Fruit fly (Drosophila melanogaster) whole organism, embryonic: Measurements from ENCODE around the gene CG15208.
A peak's percentile ranks its signal among the peaks of the same experiment; 100 is the strongest.

Experiments used
- B-H1 ChIP-seq: fragments of 200-800 bp; sonication (Bioruptor generic); IDR thresholded peaks from 3 replicates; pipeline ENCODE4 v1.3.6; 2022; ENCODE audit warnings: missing biosample characterization, missing genetic modification characterization
- Bgb ChIP-seq: fragments of 200-800 bp; sonication (Bioruptor generic); IDR thresholded peaks from 2 replicates; pipeline ENCODE4 v1.3.6; 2022; ENCODE audit warnings: missing biosample characterization, missing genetic modification characterization; ENCODE audit not compliant: partially characterized antibody
- CG10274 ChIP-seq: fragments of 200-800 bp; sonication (Bioruptor generic); optimal IDR thresholded peaks from 3 replicates; lab custom pipeline; 2017; ENCODE audit warnings: missing biosample characterization, mild to moderate bottlenecking, missing genetic modification characterization
- CG11398 ChIP-seq: fragments of 200-800 bp; sonication (Bioruptor generic); optimal IDR thresholded peaks from 2 replicates; lab custom pipeline; 2016; ENCODE audit warnings: missing biosample characterization, missing genetic modification characterization
- CG11456 ChIP-seq: fragments of 200-800 bp; sonication (Bioruptor generic); IDR thresholded peaks from 3 replicates; pipeline ENCODE4 v1.3.6; 2022; ENCODE audit warnings: missing biosample characterization, missing genetic modification characterization
- CG11504 ChIP-seq: fragments of 200-800 bp; sonication (Bioruptor generic); optimal IDR thresholded peaks from 3 replicates; lab custom pipeline; 2019; ENCODE audit warnings: missing biosample characterization, mild to moderate bottlenecking, missing genetic modification characterization, moderate library complexity
- CG12155 ChIP-seq: fragments of 200-800 bp; sonication (Bioruptor generic); optimal IDR thresholded peaks from 3 replicates; lab custom pipeline; 2016; ENCODE audit warnings: missing biosample characterization, missing genetic modification characterization
- CG12659 ChIP-seq: fragments of 200-800 bp; sonication (Bioruptor generic); optimal IDR thresholded peaks from 3 replicates; lab custom pipeline; 2017; ENCODE audit warnings: mild to moderate bottlenecking, missing biosample characterization, missing genetic modification reagents, missing genetic modification characterization
- CG12744 ChIP-seq: fragments of 200-800 bp; sonication (Bioruptor generic); optimal IDR thresholded peaks from 2 replicates; lab custom pipeline; 2016; ENCODE audit warnings: missing biosample characterization, missing genetic modification characterization
- CG13287 ChIP-seq: fragments of 200-800 bp; sonication (Bioruptor generic); IDR thresholded peaks from 2 replicates; pipeline ENCODE4 v1.3.6; 2022; ENCODE audit warnings: missing biosample characterization, missing genetic modification characterization; ENCODE audit not compliant: partially characterized antibody
- CG13424 ChIP-seq: fragments of 200-800 bp; sonication (Bioruptor generic); optimal IDR thresholded peaks from 2 replicates; lab custom pipeline; 2019; ENCODE audit warnings: missing biosample characterization, mild to moderate bottlenecking, missing genetic modification characterization, moderate library complexity
- CG13775 ChIP-seq: fragments of 200-800 bp; sonication (Bioruptor generic); optimal IDR thresholded peaks from 3 replicates; lab custom pipeline; 2017; ENCODE audit warnings: missing biosample characterization, mild to moderate bottlenecking, missing genetic modification characterization
- CG17385 ChIP-seq: fragments of 200-800 bp; sonication (Bioruptor generic); optimal IDR thresholded peaks from 3 replicates; lab custom pipeline; 2018; ENCODE audit warnings: missing biosample characterization, mild to moderate bottlenecking, missing genetic modification characterization
- CG1792 ChIP-seq: fragments of 200-800 bp; sonication (Bioruptor generic); optimal IDR thresholded peaks from 2 replicates; lab custom pipeline; 2016; ENCODE audit warnings: missing biosample characterization, missing genetic modification characterization
- CG1832 ChIP-seq: fragments of 200-800 bp; sonication (Bioruptor generic); optimal IDR thresholded peaks from 2 replicates; lab custom pipeline; 2017; ENCODE audit warnings: missing biosample characterization, mild to moderate bottlenecking, missing genetic modification characterization, inconsistent platforms
- CG2875 ChIP-seq: fragments of 200-800 bp; sonication (Bioruptor generic); optimal IDR thresholded peaks from 2 replicates; lab custom pipeline; 2017; ENCODE audit warnings: missing biosample characterization, mild to moderate bottlenecking, missing genetic modification characterization, missing genetic modification reagents
- CG4360 ChIP-seq: fragments of 200-800 bp; sonication (Bioruptor generic); IDR thresholded peaks from 2 replicates; pipeline ENCODE4 v1.3.6; 2022; ENCODE audit warnings: missing biosample characterization, missing genetic modification characterization
- CG7357 ChIP-seq: fragments of 200-800 bp; sonication (Bioruptor generic); IDR thresholded peaks from 3 replicates; pipeline ENCODE4 v1.3.6; 2022; ENCODE audit warnings: missing biosample characterization, missing genetic modification characterization
- CG7556 ChIP-seq: fragments of 200-800 bp; sonication (Bioruptor generic); optimal IDR thresholded peaks from 2 replicates; lab custom pipeline; 2017; ENCODE audit warnings: missing biosample characterization, mild to moderate bottlenecking, missing genetic modification characterization
- CG8089 ChIP-seq: fragments of 200-800 bp; sonication (Bioruptor generic); optimal IDR thresholded peaks from 3 replicates; lab custom pipeline; 2016; ENCODE audit warnings: missing biosample characterization, missing genetic modification characterization
- CG9797 ChIP-seq: fragments of 200-800 bp; sonication (Bioruptor generic); optimal IDR thresholded peaks from 3 replicates; lab custom pipeline; 2018; ENCODE audit warnings: missing biosample characterization, mild to moderate bottlenecking, missing genetic modification characterization
- Dek ChIP-seq: fragments of 200-800 bp; sonication (Bioruptor generic); optimal IDR thresholded peaks from 3 replicates; lab custom pipeline; 2019; ENCODE audit warnings: missing biosample characterization, mild to moderate bottlenecking, missing genetic modification characterization, moderate library complexity
- Dip3 ChIP-seq: fragments of 200-800 bp; sonication (Bioruptor generic); optimal IDR thresholded peaks from 3 replicates; lab custom pipeline; 2016; ENCODE audit warnings: missing biosample characterization, missing genetic modification characterization
- Nf-YA ChIP-seq: fragments of 200-800 bp; sonication (Bioruptor generic); IDR thresholded peaks from 2 replicates; pipeline ENCODE4 v1.3.6; 2022; ENCODE audit warnings: missing biosample characterization, missing genetic modification characterization
- Ravus ChIP-seq: fragments of 200-800 bp; sonication (Bioruptor generic); IDR thresholded peaks from 2 replicates; pipeline ENCODE4 v1.3.6; 2022; ENCODE audit warnings: missing biosample characterization, missing genetic modification characterization
- Sin3A ChIP-seq: fragments of >200 bp; optimal IDR thresholded peaks from 2 replicates; lab custom pipeline; 2018
- Stat92E ChIP-seq, 3 experiments: fragments of >200 bp in 2 of 3; fragments of 200-800 bp in 1 of 3; sonication (Bioruptor generic) in 1 of 3; optimal IDR thresholded peaks; 2 replicates each; lab custom pipeline; 2017 to 2019; ENCODE audit warnings: missing biosample characterization in 3 of 3, missing genetic modification characterization in 3 of 3, mild to moderate bottlenecking in 1 of 3, moderate library complexity in 1 of 3
- ac ChIP-seq: fragments of 200-800 bp; sonication (Bioruptor generic); optimal IDR thresholded peaks from 3 replicates; lab custom pipeline; 2017; ENCODE audit warnings: missing biosample characterization, mild to moderate bottlenecking, missing genetic modification characterization
- aop ChIP-seq: fragments of 200-800 bp; sonication (Bioruptor generic); IDR thresholded peaks from 2 replicates; pipeline ENCODE4 v1.3.6; 2022; ENCODE audit warnings: missing biosample characterization, missing genetic modification characterization
- ase ChIP-seq: fragments of 200-800 bp; sonication (Bioruptor generic); IDR thresholded peaks from 3 replicates; pipeline ENCODE4 v1.3.6; 2022; ENCODE audit warnings: missing biosample characterization, missing genetic modification characterization
- bcd ChIP-seq: fragments of 200-800 bp; sonication (Bioruptor generic); optimal IDR thresholded peaks from 2 replicates; lab custom pipeline; 2017; ENCODE audit warnings: missing biosample characterization, mild to moderate bottlenecking, missing genetic modification characterization
- chn ChIP-seq: fragments of 200-800 bp; sonication (Bioruptor generic); optimal IDR thresholded peaks from 2 replicates; lab custom pipeline; 2016; ENCODE audit warnings: missing biosample characterization, missing genetic modification characterization
- dmrt11E ChIP-seq: fragments of 200-800 bp; sonication (Bioruptor generic); optimal IDR thresholded peaks from 3 replicates; lab custom pipeline; 2018; ENCODE audit warnings: missing biosample characterization, mild to moderate bottlenecking, missing genetic modification characterization, moderate library complexity
- en ChIP-seq: fragments of 200-800 bp; sonication (Bioruptor generic); optimal IDR thresholded peaks from 2 replicates; lab custom pipeline; 2016; ENCODE audit warnings: missing biosample characterization, missing genetic modification characterization
- eve ChIP-seq, 2 experiments: fragments of >200 bp; optimal IDR thresholded peaks; 2 replicates each; lab custom pipeline; 2017; ENCODE audit warnings: missing biosample characterization in 2 of 2, missing genetic modification characterization in 2 of 2
- eyg ChIP-seq: fragments of 200-800 bp; sonication (Bioruptor generic); optimal IDR thresholded peaks from 3 replicates; lab custom pipeline; 2016; ENCODE audit warnings: missing biosample characterization, missing genetic modification characterization
- fd3F ChIP-seq: fragments of 200-800 bp; sonication (Bioruptor generic); optimal IDR thresholded peaks from 2 replicates; lab custom pipeline; 2018; ENCODE audit warnings: missing biosample characterization, mild to moderate bottlenecking, missing genetic modification characterization, moderate library complexity
- fu2 ChIP-seq: fragments of 200-800 bp; sonication (Bioruptor generic); optimal IDR thresholded peaks from 2 replicates; lab custom pipeline; 2016; ENCODE audit warnings: missing biosample characterization, missing genetic modification characterization
- gfzf ChIP-seq: fragments of 200-800 bp; sonication (Bioruptor generic); optimal IDR thresholded peaks from 2 replicates; lab custom pipeline; 2016; ENCODE audit warnings: missing biosample characterization, mild to moderate bottlenecking, missing genetic modification characterization, moderate library complexity
- grn ChIP-seq: fragments of 200-800 bp; sonication (Bioruptor generic); optimal IDR thresholded peaks from 3 replicates; lab custom pipeline; 2017; ENCODE audit warnings: missing biosample characterization, missing genetic modification characterization
- gro ChIP-seq: fragments of 200-800 bp; sonication (Bioruptor generic); optimal IDR thresholded peaks from 2 replicates; lab custom pipeline; 2016; ENCODE audit warnings: missing biosample characterization, missing genetic modification characterization
- hth ChIP-seq: fragments of >200 bp; optimal IDR thresholded peaks from 2 replicates; lab custom pipeline; 2017; ENCODE audit warnings: inconsistent platforms
- kah ChIP-seq: fragments of 200-800 bp; sonication (Bioruptor generic); optimal IDR thresholded peaks from 2 replicates; lab custom pipeline; 2018; ENCODE audit warnings: missing biosample characterization, mild to moderate bottlenecking, missing genetic modification characterization
- mld ChIP-seq: fragments of 200-800 bp; sonication (Bioruptor generic); IDR thresholded peaks from 3 replicates; pipeline ENCODE4 v1.3.6; 2022; ENCODE audit warnings: missing biosample characterization, missing genetic modification characterization; ENCODE audit not compliant: partially characterized antibody
- prd ChIP-seq, 3 experiments: fragments of >200 bp in 2 of 3; fragments of 200-800 bp in 1 of 3; sonication (Bioruptor generic) in 1 of 3; optimal IDR thresholded peaks in 2 of 3; IDR thresholded peaks in 1 of 3; 2 replicates in 2 of 3; 3 replicates in 1 of 3; pipeline versions ENCODE4 v1.3.6 to Lab custom; 2017 to 2022; ENCODE audit warnings: missing biosample characterization in 1 of 3, missing genetic modification characterization in 1 of 3
- pum ChIP-seq: fragments of 200-800 bp; sonication (Bioruptor generic); optimal IDR thresholded peaks from 2 replicates; lab custom pipeline; 2016; ENCODE audit warnings: missing biosample characterization, missing genetic modification characterization
- slou ChIP-seq: fragments of 200-800 bp; sonication (Bioruptor generic); optimal IDR thresholded peaks from 3 replicates; lab custom pipeline; 2016; ENCODE audit warnings: missing biosample characterization, missing genetic modification characterization
- stwl ChIP-seq: fragments of 200-800 bp; sonication (Bioruptor generic); optimal IDR thresholded peaks from 3 replicates; lab custom pipeline; 2018; ENCODE audit warnings: missing biosample characterization, mild to moderate bottlenecking, missing genetic modification characterization, moderate library complexity
- vvl ChIP-seq: fragments of 200-800 bp; sonication (Bioruptor generic); IDR thresholded peaks from 2 replicates; pipeline ENCODE4 v1.3.6; 2022; ENCODE audit warnings: missing biosample characterization, missing genetic modification characterization
- zen ChIP-seq: fragments of 200-800 bp; sonication (Bioruptor generic); optimal IDR thresholded peaks from 3 replicates; lab custom pipeline; 2018; ENCODE audit warnings: missing biosample characterization, mild to moderate bottlenecking, missing genetic modification characterization, moderate library complexity

Gene CG15208

dm6 chrX:10936599-10936998 is 36.8 kb downstream of the CG15208 start (continued):
- TF ChIP-seq CG13424: peak; percentile 94
- TF ChIP-seq Ravus (GFP tag; lab: Robert Waterston, UW): peak; percentile 40
- TF ChIP-seq Stat92E (GFP tag; optimal IDR thresholded peaks at IDR 0.05; lab: Kevin White, UChicago): no peak
- TF ChIP-seq CG7357 (GFP tag; lab: Robert Waterston, UW): peak; percentile 70
- peak; percentile 75 for TF ChIP-seq bcd (GFP tag; lab: Kevin White, UChicago)
- TF ChIP-seq prd (optimal IDR thresholded peaks at IDR 0.05; lab: Kevin White, UChicago): no peak
- peak; percentile 84 for TF ChIP-seq prd (GFP tag; IDR thresholded peaks at IDR 0.05; lab: Robert Waterston, UW)
- no peak for TF ChIP-seq mld (GFP tag; lab: Robert Waterston, UW)
- peak; percentile 64 for TF ChIP-seq zen (tag; lab: Kevin White, UChicago)
- 0 out of 2 replicates have a peak, but pooled peaks have one; percentile 36 for TF ChIP-seq CG4360 (GFP tag; lab: Robert Waterston, UW)
- no peak for TF ChIP-seq hth (lab: Kevin White, UChicago)
- TF ChIP-seq CG11456 (GFP tag; lab: Robert Waterston, UW): peak; percentile 81
- peak; percentile 65 for TF ChIP-seq Dip3 (GFP tag; lab: Kevin White, UChicago)
- TF ChIP-seq CG12659: peak; percentile 81
- no peak for TF ChIP-seq eve (GFP tag; optimal IDR thresholded peaks at IDR 0.05; lab: Kevin White, UChicago)
- TF ChIP-seq CG11504 (tag; lab: Kevin White, UChicago): peak; percentile 90
- no peak for TF ChIP-seq CG1832 (GFP tag; lab: Kevin White, UChicago)
- TF ChIP-seq pum: peak; percentile 78
- TF ChIP-seq fd3F (GFP tag; lab: Kevin White, UChicago): peak; percentile 77
- TF ChIP-seq CG10274 (GFP tag; lab: Kevin White, UChicago): peak; percentile 36
- no peak for TF ChIP-seq CG9797 (GFP tag; lab: Kevin White, UChicago)
- peak; percentile 84 for TF ChIP-seq Dek (tag; lab: Kevin White, UChicago)
- peak; percentile 92 for TF ChIP-seq vvl (GFP tag; lab: Robert Waterston, UW)
- no peak for TF ChIP-seq slou (GFP tag; lab: Kevin White, UChicago)
- peak; percentile 76 for TF ChIP-seq B-H1 (GFP tag; lab: Robert Waterston, UW)
- peak; percentile 65 for TF ChIP-seq CG2875 (GFP tag; lab: Kevin White, UChicago)
- peak; percentile 19 for TF ChIP-seq grn (GFP tag; lab: Kevin White, UChicago)
- no peak for TF ChIP-seq Bgb
- TF ChIP-seq CG17385 (GFP tag; lab: Kevin White, UChicago): peak; percentile 83
- no peak for TF ChIP-seq gro
- peak; percentile 74; the same call in 1 of the 2 replicates for TF ChIP-seq Nf-YA (GFP tag; lab: Robert Waterston, UW)
- TF ChIP-seq aop (GFP tag; lab: Robert Waterston, UW): peak; percentile 52; the same call in 1 of the 2 replicates
- TF ChIP-seq CG11398 (GFP tag; lab: Kevin White, UChicago): peak; percentile 74
- TF ChIP-seq chn (GFP tag; lab: Kevin White, UChicago): peak; percentile 42
- peak; percentile 83 for TF ChIP-seq en (GFP tag; lab: Kevin White, UChicago)
- TF ChIP-seq CG8089 (GFP tag; lab: Kevin White, UChicago): peak; percentile 56
- peak; percentile 73; the same call in 2 of the 3 replicates for TF ChIP-seq ase (GFP tag; lab: Robert Waterston, UW)
- no peak for TF ChIP-seq CG13287 (GFP tag; lab: Robert Waterston, UW)
- peak; percentile 54 for TF ChIP-seq fu2 (GFP tag; lab: Kevin White, UChicago)
- peak; percentile 50 for TF ChIP-seq CG1792 (GFP tag; lab: Kevin White, UChicago)
- TF ChIP-seq CG12155 (GFP tag; lab: Kevin White, UChicago): peak; percentile 48
- peak; percentile 64 for TF ChIP-seq CG12744 (GFP tag; lab: Kevin White, UChicago)
- peak; percentile 54 for TF ChIP-seq CG13775
- no peak for TF ChIP-seq Sin3A (lab: Kevin White, UChicago)
- no peak for TF ChIP-seq stwl
- peak; percentile 75 for TF ChIP-seq kah (GFP tag; lab: Kevin White, UChicago)
- no peak for TF ChIP-seq gfzf (GFP tag; lab: Kevin White, UChicago)
- TF ChIP-seq ac (GFP tag; lab: Kevin White, UChicago): no peak
- peak; percentile 62 for TF ChIP-seq eyg (GFP tag; lab: Kevin White, UChicago)
- peak; percentile 82 for TF ChIP-seq CG7556
- peak; percentile 49 for TF ChIP-seq dmrt11E (tag; lab: Kevin White, UChicago)
